Worm (Caenorhabditis elegans): ENCODE data around the gene epi-1.
"Not testable (repeated sequence)": the region's sequence is repeated elsewhere in the genome, so short reads cannot be mapped to it uniquely, and the experiment has no call there.

DNA sequence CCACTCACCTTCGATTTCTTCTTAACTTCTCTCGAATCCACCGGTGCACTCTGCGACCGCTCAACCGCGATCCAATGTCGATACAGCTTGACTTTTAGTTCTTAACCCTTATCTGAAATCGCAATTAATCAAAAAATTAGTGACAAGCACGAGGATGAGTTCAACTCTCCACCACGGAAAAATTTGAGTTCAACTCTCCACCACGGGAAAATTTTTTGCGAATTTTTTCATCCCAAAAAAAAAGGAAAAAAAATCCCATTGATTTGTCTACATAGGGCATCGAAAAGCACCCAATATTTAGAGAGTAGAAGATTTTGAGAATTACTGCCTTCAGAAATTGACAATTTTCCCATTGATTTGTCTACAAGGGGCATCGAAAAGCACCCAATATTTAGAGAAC, 12.6 kb upstream of the epi-1 start, which contains the start of gene glb-19:
- TF ChIP-seq nhr-76 (tag; optimal IDR thresholded peaks at IDR 0.05); elt-1 (tag; optimal IDR thresholded peaks at IDR 0.05; ENCODE audit: borderline replicate concordance, insufficient read depth); elt-3 (tag; optimal IDR thresholded peaks at IDR 0.05); blmp-1 (tag; optimal IDR thresholded peaks at IDR 0.05); lsy-2 (tag; optimal IDR thresholded peaks at IDR 0.05); unc-62 (GFP tag; optimal IDR thresholded peaks at IDR 0.05); nhr-28 (tag; optimal IDR thresholded peaks at IDR 0.05); unc-120 (tag; optimal IDR thresholded peaks at IDR 0.05; ENCODE audit: poor library complexity, severe bottlenecking); lin-13 (tag; optimal IDR thresholded peaks at IDR 0.05); mab-5 (tag; optimal IDR thresholded peaks at IDR 0.05); pha-4 (tag; optimal IDR thresholded peaks at IDR 0.05); ces-1 (GFP tag; optimal IDR thresholded peaks at IDR 0.05); unc-39 (tag; optimal IDR thresholded peaks at IDR 0.05); ham-2 (GFP tag; optimal IDR thresholded peaks at IDR 0.05): not testable (repeated sequence)

Measured in whole organism, mixed stage, embryonic.